Worm (Caenorhabditis elegans): ENCODE results near the gene T03F6.10.

ce11 chrIII:13390789-13391188, 12.6 kb upstream of the T03F6.10 start:
- no peak for TF ChIP-seq snpc-1.3 (tag; optimal IDR thresholded peaks at IDR 0.05; ENCODE audit: insufficient read depth)
- TF ChIP-seq F10E7.11 (tag; optimal IDR thresholded peaks at IDR 0.05), result no peak
- TF ChIP-seq ceh-100 (GFP tag; IDR thresholded peaks at IDR 0.05), result no peak
- no peak for TF ChIP-seq ZK185.1 (tag; optimal IDR thresholded peaks at IDR 0.05; ENCODE audit: poor library complexity, severe bottlenecking)
- TF ChIP-seq nfya-2 (GFP tag; IDR thresholded peaks at IDR 0.05), result no peak
- TF ChIP-seq hmg-20 (GFP tag; IDR thresholded peaks at IDR 0.05), result no peak
- TF ChIP-seq tbx-9 (tag; optimal IDR thresholded peaks at IDR 0.05; ENCODE audit: borderline replicate concordance), result no peak
- TF ChIP-seq F52B5.7 (tag; optimal IDR thresholded peaks at IDR 0.05), result no peak
- TF ChIP-seq let-526 (GFP tag; IDR thresholded peaks at IDR 0.05), result no peak
- no peak for TF ChIP-seq unc-130 (GFP tag; optimal IDR thresholded peaks at IDR 0.05)
- no peak for TF ChIP-seq hmg-1.2 (GFP tag; IDR thresholded peaks at IDR 0.05)
- TF ChIP-seq F57A8.1 (GFP tag; optimal IDR thresholded peaks at IDR 0.05), result no peak
- no peak for TF ChIP-seq K11D2.4 (GFP tag; IDR thresholded peaks at IDR 0.05)
- no peak for TF ChIP-seq nfya-1 (tag; optimal IDR thresholded peaks at IDR 0.05; ENCODE audit: borderline replicate concordance, insufficient read depth)

Measured in whole organism, young adult.